Worm (Caenorhabditis elegans): Measurements from ENCODE around the gene srt-54.
A peak's percentile ranks its signal among the peaks of the same experiment; 100 is the strongest.

Gene srt-54

ce11 chrII:155904-156303 lies 38.9 kb downstream of the srt-54 start, which contains the start of gene mrpl-28 (continued):
- TF ChIP-seq attf-5 (GFP tag; optimal IDR thresholded peaks at IDR 0.05) (peak; percentile 67), F33H1.4 (GFP tag; IDR thresholded peaks at IDR 0.05) (peak; percentile 55), ceh-40 (GFP tag; IDR thresholded peaks at IDR 0.05) (no peak), egl-18 (GFP tag; IDR thresholded peaks at IDR 0.05) (no peak), lsy-27 (tag; optimal IDR thresholded peaks at IDR 0.05; ENCODE audit: borderline replicate concordance, insufficient read depth) (no peak), lsl-1 (GFP tag; optimal IDR thresholded peaks at IDR 0.05) (peak; percentile 58), lin-54 (GFP tag; optimal IDR thresholded peaks at IDR 0.05) (peak; percentile 87), nhr-80 (tag; optimal IDR thresholded peaks at IDR 0.05) (peak; percentile 6), rcor-1 (GFP tag; IDR thresholded peaks at IDR 0.05) (peak; percentile 90), lin-40 (tag; optimal IDR thresholded peaks at IDR 0.05) (peak; percentile 93), hmg-1.2 (GFP tag; IDR thresholded peaks at IDR 0.05) (peak; percentile 64), akir-1 (GFP tag; optimal IDR thresholded peaks at IDR 0.05) (no peak), cebp-1 (GFP tag; IDR thresholded peaks at IDR 0.05) (no peak), cebp-1 (tag; optimal IDR thresholded peaks at IDR 0.05) (peak; percentile 72), hlh-26 (GFP tag; conservative IDR thresholded peaks at IDR 0.05) (no peak), zim-3 (tag; optimal IDR thresholded peaks at IDR 0.05) (peak; percentile 56), tlf-1 (GFP tag; optimal IDR thresholded peaks at IDR 0.05) (peak; percentile 69), ceh-58 (GFP tag; IDR thresholded peaks at IDR 0.05) (no peak), Y67H2A.10 (GFP tag; conservative IDR thresholded peaks at IDR 0.05) (0 out of 2 replicates have a peak, but pooled peaks have one; percentile 15), hrde-1 (tag; optimal IDR thresholded peaks at IDR 0.05; ENCODE audit: borderline replicate concordance) (peak; percentile 6), pha-4 (tag; optimal IDR thresholded peaks at IDR 0.05) (peak; percentile 3), gei-17 (GFP tag; optimal IDR thresholded peaks at IDR 0.05) (peak; percentile 32), athp-1 (tag; optimal IDR thresholded peaks at IDR 0.05) (peak; percentile 80), Y56A3A.18 (GFP tag; IDR thresholded peaks at IDR 0.05) (peak; percentile 73; the same call in 1 of the 2 replicates)

ce11 chrII:156999-157499 lies 40.0 kb downstream of the srt-54 start:
- TF ChIP-seq tlf-1 (GFP tag; optimal IDR thresholded peaks at IDR 0.05): no peak
- no peak for TF ChIP-seq repo-1 (tag; optimal IDR thresholded peaks at IDR 0.05)
- no peak for TF ChIP-seq ceh-100 (GFP tag; IDR thresholded peaks at IDR 0.05)
- TF ChIP-seq zim-3 (tag; optimal IDR thresholded peaks at IDR 0.05): no peak
- TF ChIP-seq hsf-1 (GFP tag; IDR thresholded peaks at IDR 0.05): no peak
- TF ChIP-seq nhr-27 (tag; optimal IDR thresholded peaks at IDR 0.05): no peak
- TF ChIP-seq somi-1 (GFP tag; optimal IDR thresholded peaks at IDR 0.05): no peak
- TF ChIP-seq unc-62 (GFP tag; optimal IDR thresholded peaks at IDR 0.05): no peak
- TF ChIP-seq cebp-1 (GFP tag; IDR thresholded peaks at IDR 0.05): no peak
- TF ChIP-seq cebp-1 (tag; optimal IDR thresholded peaks at IDR 0.05): no peak
- no peak for TF ChIP-seq snpc-1.3 (tag; optimal IDR thresholded peaks at IDR 0.05; ENCODE audit: insufficient read depth)
- TF ChIP-seq mxl-1 (tag; optimal IDR thresholded peaks at IDR 0.05): no peak
- TF ChIP-seq ZK185.1 (tag; optimal IDR thresholded peaks at IDR 0.05; ENCODE audit: poor library complexity, severe bottlenecking): no peak
- TF ChIP-seq nfya-1 (tag; optimal IDR thresholded peaks at IDR 0.05; ENCODE audit: borderline replicate concordance, insufficient read depth): no peak

- TF ChIP-seq dox-1 (GFP tag; IDR thresholded peaks at IDR 0.05) (no peak), nhr-80 (tag; optimal IDR thresholded peaks at IDR 0.05) (peak; percentile 51)
These were observed 41.2 kb downstream of the srt-54 start for ce11 chrII:158004-158731.

Data from whole organism, young adult.